Fruit fly (Drosophila melanogaster) whole organism, embryonic: ENCODE measurements around the gene CG14731.

Experiments
- CG10321 ChIP-seq: fragments of 200-800 bp; sonication (Bioruptor generic); IDR thresholded peaks from 2 replicates; pipeline ENCODE4 v1.3.6; 2022; ENCODE audit warnings: missing biosample characterization, missing genetic modification characterization
- CG10959 ChIP-seq: fragments of 200-800 bp; sonication (Bioruptor generic); IDR thresholded peaks from 2 replicates; pipeline ENCODE4 v1.3.6; 2022; ENCODE audit warnings: missing biosample characterization, missing genetic modification characterization
- CG10979 ChIP-seq: fragments of 200-800 bp; sonication (Bioruptor generic); optimal IDR thresholded peaks from 2 replicates; lab custom pipeline; 2018; ENCODE audit warnings: missing biosample characterization, mild to moderate bottlenecking, missing genetic modification characterization, moderate library complexity
- CG13296 ChIP-seq: fragments of 200-800 bp; sonication (Bioruptor generic); optimal IDR thresholded peaks from 3 replicates; lab custom pipeline; 2018; ENCODE audit warnings: missing biosample characterization, mild to moderate bottlenecking, missing genetic modification characterization
- CG13424 ChIP-seq: fragments of 200-800 bp; sonication (Bioruptor generic); optimal IDR thresholded peaks from 2 replicates; lab custom pipeline; 2019; ENCODE audit warnings: missing biosample characterization, mild to moderate bottlenecking, missing genetic modification characterization, moderate library complexity
- CG13775 ChIP-seq: fragments of 200-800 bp; sonication (Bioruptor generic); optimal IDR thresholded peaks from 3 replicates; lab custom pipeline; 2017; ENCODE audit warnings: missing biosample characterization, mild to moderate bottlenecking, missing genetic modification characterization
- CG14050 ChIP-seq: fragments of 200-800 bp; sonication (Bioruptor generic); IDR thresholded peaks from 3 replicates; pipeline ENCODE4 v1.3.6; 2022; ENCODE audit warnings: missing biosample characterization, missing genetic modification characterization
- CG15011 ChIP-seq: fragments of 200-800 bp; sonication (Bioruptor generic); optimal IDR thresholded peaks from 3 replicates; lab custom pipeline; 2018; ENCODE audit warnings: missing biosample characterization, mild to moderate bottlenecking, missing genetic modification characterization
- CG16813 ChIP-seq: fragments of 200-800 bp; sonication (Bioruptor generic); IDR thresholded peaks from 3 replicates; pipeline ENCODE4 v1.3.6; 2022; ENCODE audit warnings: missing biosample characterization, missing genetic modification characterization; ENCODE audit not compliant: partially characterized antibody
- CG17385 ChIP-seq: fragments of 200-800 bp; sonication (Bioruptor generic); optimal IDR thresholded peaks from 3 replicates; lab custom pipeline; 2018; ENCODE audit warnings: missing biosample characterization, mild to moderate bottlenecking, missing genetic modification characterization
- CG1832 ChIP-seq: fragments of 200-800 bp; sonication (Bioruptor generic); optimal IDR thresholded peaks from 2 replicates; lab custom pipeline; 2017; ENCODE audit warnings: missing biosample characterization, mild to moderate bottlenecking, missing genetic modification characterization, inconsistent platforms
- CG18476 ChIP-seq: fragments of 200-800 bp; sonication (Bioruptor generic); optimal IDR thresholded peaks from 2 replicates; lab custom pipeline; 2016; ENCODE audit warnings: missing biosample characterization, mild to moderate bottlenecking, missing genetic modification characterization
- CG18599 ChIP-seq: fragments of 200-800 bp; sonication (Bioruptor generic); optimal IDR thresholded peaks from 3 replicates; lab custom pipeline; 2017; ENCODE audit warnings: missing biosample characterization, missing genetic modification characterization, mild to moderate bottlenecking, moderate library complexity, missing genetic modification reagents
- CG2116 ChIP-seq: fragments of 200-800 bp; sonication (Bioruptor generic); optimal IDR thresholded peaks from 3 replicates; lab custom pipeline; 2018; ENCODE audit warnings: missing biosample characterization, mild to moderate bottlenecking, missing genetic modification characterization
- CG32532 ChIP-seq: fragments of 200-800 bp; sonication (Bioruptor generic); IDR thresholded peaks from 2 replicates; pipeline ENCODE4 v1.3.6; 2022; ENCODE audit warnings: missing biosample characterization, missing genetic modification characterization
- CG32772 ChIP-seq: fragments of 200-800 bp; sonication (Bioruptor generic); IDR thresholded peaks from 2 replicates; pipeline ENCODE4 v1.3.6; 2022; ENCODE audit warnings: missing biosample characterization, missing genetic modification characterization
- CG3281 ChIP-seq: fragments of 200-800 bp; sonication (Bioruptor generic); optimal IDR thresholded peaks from 3 replicates; lab custom pipeline; 2017; ENCODE audit warnings: missing biosample characterization, mild to moderate bottlenecking, missing genetic modification characterization
- CG6683 ChIP-seq: fragments of 200-800 bp; sonication (Bioruptor generic); optimal IDR thresholded peaks from 2 replicates; lab custom pipeline; 2017; ENCODE audit warnings: missing biosample characterization, mild to moderate bottlenecking, missing genetic modification characterization, missing genetic modification reagents
- CG8478 ChIP-seq: fragments of >200 bp; optimal IDR thresholded peaks from 2 replicates; lab custom pipeline; 2018
- Camta ChIP-seq: fragments of 200-800 bp; sonication (Bioruptor generic); optimal IDR thresholded peaks from 2 replicates; lab custom pipeline; 2016; ENCODE audit warnings: missing biosample characterization, missing genetic modification characterization
- E2f1 ChIP-seq: fragments of 200-800 bp; sonication (Bioruptor generic); IDR thresholded peaks from 2 replicates; pipeline ENCODE4 v1.3.6; 2022; ENCODE audit warnings: missing biosample characterization, missing genetic modification characterization
- HHEX ChIP-seq: fragments of 200-800 bp; sonication (Bioruptor generic); optimal IDR thresholded peaks from 3 replicates; lab custom pipeline; 2017; ENCODE audit warnings: missing biosample characterization, mild to moderate bottlenecking, missing genetic modification characterization, missing genetic modification reagents
- HmgD ChIP-seq: fragments of 200-800 bp; sonication (Bioruptor generic); optimal IDR thresholded peaks from 3 replicates; lab custom pipeline; 2016; ENCODE audit warnings: missing biosample characterization, missing genetic modification characterization
- Hmr ChIP-seq: fragments of 200-800 bp; sonication (Bioruptor generic); optimal IDR thresholded peaks from 3 replicates; lab custom pipeline; 2017; ENCODE audit warnings: mild to moderate bottlenecking, missing biosample characterization, missing genetic modification reagents, missing genetic modification characterization
- Mad ChIP-seq: fragments of 200-800 bp; sonication (Bioruptor generic); optimal IDR thresholded peaks from 2 replicates; lab custom pipeline; 2016; ENCODE audit warnings: missing biosample characterization, missing genetic modification characterization
- Mes4 ChIP-seq: fragments of 200-800 bp; sonication (Bioruptor generic); optimal IDR thresholded peaks from 2 replicates; lab custom pipeline; 2016; ENCODE audit warnings: missing biosample characterization, missing genetic modification characterization
- Ptx1 ChIP-seq: fragments of 200-800 bp; sonication (Bioruptor generic); IDR thresholded peaks from 2 replicates; pipeline ENCODE4 v1.3.6; 2022; ENCODE audit warnings: missing biosample characterization, missing genetic modification characterization
- Sry-δ ChIP-seq: fragments of 200-800 bp; sonication (Bioruptor generic); optimal IDR thresholded peaks from 2 replicates; lab custom pipeline; 2016; ENCODE audit warnings: missing biosample characterization, missing genetic modification characterization
- Trl ChIP-seq, 3 experiments: fragments of >200 bp in 2 of 3; fragments of 200-800 bp in 1 of 3; sonication (Bioruptor generic) in 1 of 3; optimal IDR thresholded peaks; 2 replicates in 1 of 3; 3 replicates in 2 of 3; lab custom pipeline; 2016 to 2017; ENCODE audit warnings: missing biosample characterization in 1 of 3, missing genetic modification characterization in 1 of 3
- ab ChIP-seq: fragments of 200-800 bp; sonication (Bioruptor generic); optimal IDR thresholded peaks from 2 replicates; lab custom pipeline; 2016; ENCODE audit warnings: missing biosample characterization, missing genetic modification characterization
- btn ChIP-seq: fragments of 200-800 bp; sonication (Bioruptor generic); optimal IDR thresholded peaks from 2 replicates; lab custom pipeline; 2016; ENCODE audit warnings: missing biosample characterization, missing genetic modification characterization
- ci ChIP-seq: fragments of 200-800 bp; sonication (Bioruptor generic); IDR thresholded peaks from 3 replicates; pipeline ENCODE4 v1.3.6; 2022; ENCODE audit warnings: missing biosample characterization, missing genetic modification characterization
- crol ChIP-seq: fragments of 200-800 bp; sonication (Bioruptor generic); IDR thresholded peaks from 2 replicates; pipeline ENCODE4 v1.3.6; 2022; ENCODE audit warnings: missing biosample characterization, missing genetic modification characterization
- crp ChIP-seq, 2 experiments: fragments of 200-800 bp; sonication (Bioruptor generic); optimal IDR thresholded peaks; 2 replicates in 1 of 2; 3 replicates in 1 of 2; lab custom pipeline; 2017; ENCODE audit warnings: missing biosample characterization in 2 of 2, missing genetic modification characterization in 2 of 2, mild to moderate bottlenecking in 1 of 2, moderate library complexity in 1 of 2
- da ChIP-seq: fragments of 200-800 bp; sonication (Bioruptor generic); optimal IDR thresholded peaks from 2 replicates; lab custom pipeline; 2016; ENCODE audit warnings: missing biosample characterization, missing genetic modification characterization
- dysf ChIP-seq: fragments of 200-800 bp; sonication (Bioruptor generic); IDR thresholded peaks from 3 replicates; pipeline ENCODE4 v1.3.6; 2022; ENCODE audit warnings: missing biosample characterization, missing genetic modification characterization
- ftz-f1 ChIP-seq: fragments of 200-800 bp; sonication (Bioruptor generic); optimal IDR thresholded peaks from 2 replicates; lab custom pipeline; 2016; ENCODE audit warnings: missing biosample characterization, missing genetic modification characterization
- fu2 ChIP-seq: fragments of 200-800 bp; sonication (Bioruptor generic); optimal IDR thresholded peaks from 2 replicates; lab custom pipeline; 2016; ENCODE audit warnings: missing biosample characterization, missing genetic modification characterization
- gsb-n ChIP-seq: fragments of 200-800 bp; sonication (Bioruptor generic); optimal IDR thresholded peaks from 3 replicates; lab custom pipeline; 2018; ENCODE audit warnings: missing biosample characterization, mild to moderate bottlenecking, missing genetic modification characterization
- gt ChIP-seq: fragments of 200-800 bp; sonication (Bioruptor generic); IDR thresholded peaks from 2 replicates; pipeline ENCODE4 v1.3.6; 2022; ENCODE audit warnings: missing biosample characterization, missing genetic modification characterization
- hth ChIP-seq: fragments of >200 bp; optimal IDR thresholded peaks from 2 replicates; lab custom pipeline; 2017; ENCODE audit warnings: inconsistent platforms
- kay ChIP-seq: fragments of 200-800 bp; sonication (Bioruptor generic); optimal IDR thresholded peaks from 2 replicates; lab custom pipeline; 2016; ENCODE audit warnings: missing biosample characterization, missing genetic modification characterization
- phol ChIP-seq: fragments of 200-800 bp; sonication (Bioruptor generic); optimal IDR thresholded peaks from 3 replicates; lab custom pipeline; 2018; ENCODE audit warnings: missing biosample characterization, mild to moderate bottlenecking, missing genetic modification characterization, moderate library complexity
- run ChIP-seq: fragments of 200-800 bp; sonication (Bioruptor generic); optimal IDR thresholded peaks from 3 replicates; lab custom pipeline; 2018; ENCODE audit warnings: missing biosample characterization, mild to moderate bottlenecking, missing genetic modification characterization
- scrt ChIP-seq: fragments of 200-800 bp; sonication (Bioruptor generic); optimal IDR thresholded peaks from 2 replicates; lab custom pipeline; 2018; ENCODE audit warnings: missing biosample characterization, mild to moderate bottlenecking, missing genetic modification characterization, moderate library complexity
- slp2 ChIP-seq: fragments of 200-800 bp; sonication (Bioruptor generic); optimal IDR thresholded peaks from 2 replicates; lab custom pipeline; 2016; ENCODE audit warnings: missing biosample characterization, missing genetic modification characterization
- sob ChIP-seq: fragments of 200-800 bp; sonication (Bioruptor generic); IDR thresholded peaks from 2 replicates; pipeline ENCODE4 v1.3.6; 2022; ENCODE audit warnings: missing biosample characterization, missing genetic modification characterization
- stwl ChIP-seq: fragments of 200-800 bp; sonication (Bioruptor generic); optimal IDR thresholded peaks from 3 replicates; lab custom pipeline; 2018; ENCODE audit warnings: missing biosample characterization, mild to moderate bottlenecking, missing genetic modification characterization, moderate library complexity
- tap ChIP-seq: fragments of 200-800 bp; optimal IDR thresholded peaks from 3 replicates; lab custom pipeline; 2019; ENCODE audit warnings: missing biosample characterization, mild to moderate bottlenecking, missing genetic modification characterization, moderate library complexity
- tna ChIP-seq: fragments of 200-800 bp; sonication (Bioruptor generic); IDR thresholded peaks from 2 replicates; pipeline ENCODE4 v1.3.6; 2022; ENCODE audit warnings: missing biosample characterization, missing genetic modification characterization; ENCODE audit not compliant: partially characterized antibody
- vnd ChIP-seq: fragments of 200-800 bp; sonication (Bioruptor generic); IDR thresholded peaks from 3 replicates; pipeline ENCODE4 v1.3.6; 2022; ENCODE audit warnings: missing biosample characterization, missing genetic modification characterization; ENCODE audit not compliant: partially characterized antibody

The CG14731 gene

DNA sequence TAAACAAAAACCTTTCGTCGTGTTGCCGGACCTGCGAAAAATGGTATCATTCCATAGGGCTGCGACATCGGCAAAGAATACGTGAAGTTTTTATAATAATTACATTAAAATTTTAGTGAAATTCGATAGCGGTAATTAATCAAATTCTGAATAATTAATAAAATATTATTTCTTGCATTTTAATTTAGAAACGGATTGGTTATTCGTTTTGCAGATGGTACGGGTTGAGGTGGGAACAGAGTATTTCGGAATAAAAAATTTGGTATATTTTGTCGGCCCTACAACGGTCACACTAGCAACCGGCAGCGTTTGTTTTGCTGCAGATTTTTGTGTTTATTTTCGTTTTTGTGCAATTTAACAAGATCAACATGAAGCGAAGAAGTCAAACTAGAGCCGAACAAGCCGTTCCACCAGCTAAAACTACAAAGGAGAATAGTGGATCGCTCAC, 48.5 kb upstream of the CG14731 start, which contains the start of the genes CG6962 and CG31368 (continued):
- peak; percentile 80 for TF ChIP-seq Hmr
- TF ChIP-seq run (tag; lab: Kevin White, UChicago): peak; percentile 13
- TF ChIP-seq CG15011 (GFP tag; lab: Kevin White, UChicago): peak; percentile 61
- peak; percentile 86 for TF ChIP-seq CG13775 (GFP tag; lab: Kevin White, UChicago)
- TF ChIP-seq hth (lab: Kevin White, UChicago): no peak
- TF ChIP-seq Trl (optimal IDR thresholded peaks at IDR 0.05; lab: Kevin White, UChicago): no peak
- peak; percentile 47 for TF ChIP-seq Trl (GFP tag; optimal IDR thresholded peaks at IDR 0.05; lab: Kevin White, UChicago)
- peak; percentile 92 for TF ChIP-seq phol (tag; lab: Kevin White, UChicago)
- TF ChIP-seq CG13424: peak; percentile 91
- no peak for TF ChIP-seq CG8478 (lab: Kevin White, UChicago)
- TF ChIP-seq gt: peak; percentile 49; the same call in 1 of the 2 replicates
- TF ChIP-seq CG1832 (GFP tag; lab: Kevin White, UChicago): no peak
- TF ChIP-seq CG13296 (GFP tag; lab: Kevin White, UChicago): peak; percentile 59
- peak; percentile 65 for TF ChIP-seq HHEX (GFP tag; lab: Kevin White, UChicago)
- peak in 1 of 2 experiments; percentile 52 for TF ChIP-seq crp (GFP tag; optimal IDR thresholded peaks at IDR 0.05; lab: Kevin White, UChicago)
- TF ChIP-seq CG3281: peak; percentile 71
- peak; percentile 36 for TF ChIP-seq Sry-δ (GFP tag; lab: Kevin White, UChicago)
- peak; percentile 74 for TF ChIP-seq gsb-n (tag; lab: Kevin White, UChicago)
- peak; percentile 90 for TF ChIP-seq CG32532 (GFP tag; lab: Robert Waterston, UW)
- peak; percentile 86 for TF ChIP-seq Ptx1
- TF ChIP-seq CG18599: peak; percentile 76
- TF ChIP-seq Mad (GFP tag; lab: Kevin White, UChicago): peak; percentile 76
- peak; percentile 82 for TF ChIP-seq CG32772
- no peak; the same call in 2 of the 3 replicates for TF ChIP-seq CG16813 (GFP tag; lab: Robert Waterston, UW)
- peak; percentile 45 for TF ChIP-seq slp2
- TF ChIP-seq CG17385 (GFP tag; lab: Kevin White, UChicago): peak; percentile 68
- peak; percentile 86 for TF ChIP-seq sob (GFP tag; lab: Robert Waterston, UW)
- TF ChIP-seq crol (GFP tag; lab: Robert Waterston, UW): no peak
- peak; percentile 78 for TF ChIP-seq CG2116
- peak; percentile 64 for TF ChIP-seq ab
- TF ChIP-seq da (GFP tag; lab: Kevin White, UChicago): peak; percentile 10
- TF ChIP-seq stwl (tag; lab: Kevin White, UChicago): peak; percentile 78
- TF ChIP-seq HmgD (GFP tag; lab: Kevin White, UChicago): no peak
- TF ChIP-seq dysf (GFP tag; lab: Robert Waterston, UW): peak; percentile 80
- TF ChIP-seq vnd (GFP tag; lab: Robert Waterston, UW): no peak
- peak; percentile 74 for TF ChIP-seq ci (GFP tag; lab: Robert Waterston, UW)
- TF ChIP-seq CG10321 (GFP tag; lab: Robert Waterston, UW): peak; percentile 51; the same call in 1 of the 2 replicates
- no peak for TF ChIP-seq CG6683 (GFP tag; lab: Kevin White, UChicago)
- peak; percentile 73 for TF ChIP-seq Camta (GFP tag; lab: Kevin White, UChicago)
- no peak for TF ChIP-seq btn (GFP tag; lab: Kevin White, UChicago)
- no peak for TF ChIP-seq Mes4 (GFP tag; lab: Kevin White, UChicago)
- no peak for TF ChIP-seq tna
- peak; percentile 49 for TF ChIP-seq fu2 (GFP tag; lab: Kevin White, UChicago)
- no peak for TF ChIP-seq ftz-f1 (GFP tag; lab: Kevin White, UChicago)
- TF ChIP-seq kay (GFP tag; lab: Kevin White, UChicago): peak; percentile 78
- TF ChIP-seq tap: no peak
- peak; percentile 72 for TF ChIP-seq E2f1 (GFP tag; lab: Robert Waterston, UW)
- TF ChIP-seq CG10959 (GFP tag; lab: Robert Waterston, UW): peak; percentile 37; the same call in 1 of the 2 replicates
- peak; percentile 59 for TF ChIP-seq CG14050 (GFP tag; lab: Robert Waterston, UW)
- TF ChIP-seq CG18476 (GFP tag; lab: Kevin White, UChicago): peak; percentile 76
- TF ChIP-seq CG10979 (tag; lab: Kevin White, UChicago): peak; percentile 77
- peak; percentile 72 for TF ChIP-seq scrt (GFP tag; lab: Kevin White, UChicago)
